Worm (Caenorhabditis elegans) whole organism, L4 larva: ENCODE measurements around the gene csq-1.

Experiments used
- F26F4.8 ChIP-seq: fragments of 200-800 bp; sonication (Bioruptor generic); conservative IDR thresholded peaks from 2 replicates; pipeline ENCODE4 v1.3.6; 2022; ENCODE audit warnings: missing genetic modification characterization, missing compliant biosample characterization
- F49E8.2 ChIP-seq: sonication (generic microtip); optimal IDR thresholded peaks from 2 replicates; lab custom pipeline; 2016; ENCODE audit warnings: missing compliant biosample characterization, mild to moderate bottlenecking, missing genetic modification characterization, borderline replicate concordance
- R02D3.7 ChIP-seq: fragments of 150-350 bp; sonication (generic microtip); optimal IDR thresholded peaks from 3 replicates; lab custom pipeline; 2014; ENCODE audit warnings: missing biosample characterization, missing genetic modification characterization
- ZK337.2 ChIP-seq: fragments of 200-800 bp; sonication (Bioruptor generic); IDR thresholded peaks from 2 replicates; pipeline ENCODE4 v1.3.6; 2022; ENCODE audit warnings: missing genetic modification reagents, missing genetic modification characterization, missing compliant biosample characterization
- aha-1 ChIP-seq: fragments of 150-350 bp; peaks from one replicate; lab custom pipeline; 2014; ENCODE audit warnings: missing biosample characterization, missing genetic modification characterization
- ama-1 ChIP-seq: fragments of 150-350 bp; optimal IDR thresholded peaks from 2 replicates; lab custom pipeline; 2014; ENCODE audit warnings: inconsistent platforms, mixed read lengths
- arid-1 ChIP-seq: fragments of 200-800 bp; sonication (Bioruptor generic); conservative IDR thresholded peaks from 2 replicates; pipeline ENCODE4 v1.3.6; 2022; ENCODE audit warnings: missing genetic modification reagents, missing genetic modification characterization, missing compliant biosample characterization
- attf-4 ChIP-seq: sonication (generic microtip); optimal IDR thresholded peaks from 3 replicates; lab custom pipeline; 2017; ENCODE audit warnings: missing biosample characterization, missing genetic modification characterization
- ceh-20 ChIP-seq: fragments of 200-800 bp; sonication (Bioruptor generic); IDR thresholded peaks from 2 replicates; pipeline ENCODE4 v1.3.6; 2022; ENCODE audit warnings: missing genetic modification reagents, missing genetic modification characterization, missing compliant biosample characterization
- ceh-28 ChIP-seq: fragments of 150-350 bp; optimal IDR thresholded peaks from 2 replicates; lab custom pipeline; 2014; ENCODE audit warnings: missing biosample characterization, missing genetic modification reagents, missing genetic modification characterization
- ces-1 ChIP-seq: fragments of 150-350 bp; sonication (generic microtip); optimal IDR thresholded peaks from 4 replicates; lab custom pipeline; 2014; ENCODE audit warnings: missing biosample characterization, missing genetic modification reagents, missing genetic modification characterization
- ctbp-1 ChIP-seq: fragments of 200-800 bp; sonication (Bioruptor generic); IDR thresholded peaks from 2 replicates; pipeline ENCODE4 v1.3.6; 2022; ENCODE audit warnings: missing genetic modification reagents, missing genetic modification characterization, missing compliant biosample characterization
- dmd-6 ChIP-seq: fragments of 200-800 bp; sonication (Bioruptor generic); IDR thresholded peaks from 2 replicates; pipeline ENCODE4 v1.3.6; 2022; ENCODE audit warnings: missing genetic modification reagents, missing genetic modification characterization, missing compliant biosample characterization
- dmd-8 ChIP-seq: fragments of 200-800 bp; sonication (Bioruptor generic); IDR thresholded peaks from 2 replicates; pipeline ENCODE4 v1.3.6; 2022; ENCODE audit warnings: missing genetic modification characterization, missing compliant biosample characterization
- duxl-1 ChIP-seq: sonication (generic microtip); optimal IDR thresholded peaks from 2 replicates; lab custom pipeline; 2016; ENCODE audit warnings: mild to moderate bottlenecking, missing genetic modification characterization, moderate library complexity, missing compliant biosample characterization; ENCODE audit not compliant: poor library complexity
- fkh-10 ChIP-seq: fragments of 150-350 bp; optimal IDR thresholded peaks from 2 replicates; lab custom pipeline; 2014; ENCODE audit warnings: missing biosample characterization, missing genetic modification reagents, missing genetic modification characterization
- gei-8 ChIP-seq: fragments of 200-800 bp; sonication (Bioruptor generic); optimal IDR thresholded peaks from 2 replicates; lab custom pipeline; 2018; ENCODE audit warnings: mild to moderate bottlenecking, missing genetic modification characterization, missing compliant biosample characterization
- hlh-11 ChIP-seq: fragments of 200-800 bp; sonication (Bioruptor generic); optimal IDR thresholded peaks from 2 replicates; lab custom pipeline; 2018; ENCODE audit warnings: mild to moderate bottlenecking, missing genetic modification characterization, missing compliant biosample characterization
- hlh-30 ChIP-seq: sonication (generic microtip); optimal IDR thresholded peaks from 2 replicates; lab custom pipeline; 2017; ENCODE audit warnings: antibody characterized with exemption, mild to moderate bottlenecking, missing genetic modification characterization, missing compliant biosample characterization; ENCODE audit not compliant: insufficient read depth
- hmg-1.1 ChIP-seq: fragments of 200-800 bp; sonication (Bioruptor generic); IDR thresholded peaks from 2 replicates; pipeline ENCODE4 v1.3.6; 2022; ENCODE audit warnings: missing genetic modification reagents, missing genetic modification characterization, missing compliant biosample characterization
- jun-1 ChIP-seq: fragments of 150-350 bp; optimal IDR thresholded peaks from 2 replicates; lab custom pipeline; 2014; ENCODE audit warnings: missing biosample characterization, missing genetic modification reagents, missing genetic modification characterization
- lin-13 ChIP-seq: fragments of 150-350 bp; optimal IDR thresholded peaks from 2 replicates; lab custom pipeline; 2014; ENCODE audit warnings: missing biosample characterization, missing genetic modification reagents, missing genetic modification characterization
- lin-15B ChIP-seq: fragments of 150-350 bp; sonication (generic microtip); optimal IDR thresholded peaks from 3 replicates; lab custom pipeline; 2014; ENCODE audit warnings: missing biosample characterization, missing genetic modification characterization
- lin-38 ChIP-seq: fragments of 200-800 bp; sonication (Bioruptor generic); IDR thresholded peaks from 2 replicates; pipeline ENCODE4 v1.3.6; 2022; ENCODE audit warnings: missing genetic modification reagents, missing genetic modification characterization, missing compliant biosample characterization
- lir-3 ChIP-seq: sonication (generic microtip); optimal IDR thresholded peaks from 2 replicates; lab custom pipeline; 2016; ENCODE audit warnings: mild to moderate bottlenecking, missing genetic modification characterization, missing compliant biosample characterization
- lsy-2 ChIP-seq, 2 experiments: fragments of 150-350 bp in 1 of 2; sonication (generic microtip) in 1 of 2; optimal IDR thresholded peaks; 2 replicates each; lab custom pipeline; 2014 to 2017; ENCODE audit warnings: missing biosample characterization in 2 of 2, missing genetic modification characterization in 2 of 2
- madf-5 ChIP-seq, 2 experiments: fragments of 200-800 bp; sonication (Bioruptor generic); IDR thresholded peaks; 2 replicates each; pipeline ENCODE4 v1.3.6; 2022; ENCODE audit warnings: missing compliant biosample characterization in 2 of 2, missing genetic modification characterization in 2 of 2
- madf-9 ChIP-seq: fragments of 200-800 bp; sonication (Bioruptor generic); conservative IDR thresholded peaks from 2 replicates; pipeline ENCODE4 v1.3.6; 2022; ENCODE audit warnings: missing genetic modification reagents, missing genetic modification characterization, missing compliant biosample characterization
- mdl-1 ChIP-seq, 2 experiments: fragments of 150-350 bp in 1 of 2; sonication (generic microtip) in 1 of 2; optimal IDR thresholded peaks; 2 replicates each; lab custom pipeline; 2014 to 2017; ENCODE audit warnings: missing biosample characterization in 2 of 2, missing genetic modification characterization in 2 of 2
- mdt-29 ChIP-seq: fragments of 200-800 bp; sonication (Bioruptor generic); IDR thresholded peaks from 2 replicates; pipeline ENCODE4 v1.3.6; 2022; ENCODE audit warnings: missing genetic modification reagents, missing genetic modification characterization, missing compliant biosample characterization
- mep-1 ChIP-seq: fragments of 150-350 bp; sonication (generic microtip); optimal IDR thresholded peaks from 3 replicates; lab custom pipeline; 2014; ENCODE audit warnings: missing biosample characterization, missing genetic modification characterization
- mxl-3 ChIP-seq: fragments of 200-800 bp; sonication (Bioruptor generic); optimal IDR thresholded peaks from 2 replicates; lab custom pipeline; 2018; ENCODE audit warnings: mild to moderate bottlenecking, missing genetic modification characterization, missing compliant biosample characterization
- nhr-10 ChIP-seq: fragments of 150-350 bp; optimal IDR thresholded peaks from 2 replicates; lab custom pipeline; 2014; ENCODE audit warnings: missing biosample characterization, missing genetic modification characterization
- nhr-102 ChIP-seq: sonication (generic microtip); optimal IDR thresholded peaks from 2 replicates; lab custom pipeline; 2016; ENCODE audit warnings: mild to moderate bottlenecking, missing genetic modification characterization, moderate library complexity, missing compliant biosample characterization
- nhr-11 ChIP-seq: fragments of 150-350 bp; optimal IDR thresholded peaks from 2 replicates; lab custom pipeline; 2014; ENCODE audit warnings: missing biosample characterization, missing genetic modification characterization
- nhr-25 ChIP-seq: sonication (generic microtip); optimal IDR thresholded peaks from 2 replicates; lab custom pipeline; 2017; ENCODE audit warnings: missing genetic modification characterization, mild to moderate bottlenecking, missing compliant biosample characterization, antibody characterized with exemption, moderate library complexity, borderline replicate concordance; ENCODE audit not compliant: insufficient read depth
- nhr-48 ChIP-seq: sonication (generic microtip); optimal IDR thresholded peaks from 2 replicates; lab custom pipeline; 2016; ENCODE audit warnings: mild to moderate bottlenecking, missing genetic modification characterization, missing compliant biosample characterization
- nhr-76 ChIP-seq: fragments of 150-350 bp; optimal IDR thresholded peaks from 2 replicates; lab custom pipeline; 2014; ENCODE audit warnings: missing biosample characterization, missing genetic modification characterization
- nhr-77 ChIP-seq: fragments of 150-350 bp; optimal IDR thresholded peaks from 2 replicates; lab custom pipeline; 2014; ENCODE audit warnings: missing biosample characterization, missing genetic modification characterization
- pha-4 ChIP-seq, 2 experiments: fragments of 150-350 bp in 1 of 2; fragments of 200-800 bp in 1 of 2; sonication (Bioruptor generic) in 1 of 2; IDR thresholded peaks in 1 of 2; optimal IDR thresholded peaks in 1 of 2; 2 replicates each; pipeline versions ENCODE4 v1.3.6 to Lab custom; 2014 to 2022; ENCODE audit warnings: missing genetic modification characterization in 2 of 2, missing genetic modification reagents in 2 of 2, missing biosample characterization in 1 of 2, missing compliant biosample characterization in 1 of 2
- php-3 ChIP-seq: fragments of 200-800 bp; sonication (Bioruptor generic); IDR thresholded peaks from 2 replicates; pipeline ENCODE4 v1.3.6; 2022; ENCODE audit warnings: missing genetic modification reagents, missing genetic modification characterization, missing compliant biosample characterization
- skn-1 ChIP-seq: fragments of 150-350 bp; optimal IDR thresholded peaks from 2 replicates; lab custom pipeline; 2014; ENCODE audit warnings: missing biosample characterization, missing genetic modification characterization
- tra-1 ChIP-seq: fragments of 200-800 bp; sonication (Bioruptor generic); IDR thresholded peaks from 2 replicates; pipeline ENCODE4 v1.3.6; 2022; ENCODE audit warnings: missing genetic modification reagents, missing genetic modification characterization, missing compliant biosample characterization
- unc-130 ChIP-seq: sonication (generic microtip); optimal IDR thresholded peaks from 2 replicates; lab custom pipeline; 2016; ENCODE audit warnings: missing genetic modification reagents, missing genetic modification characterization, missing compliant biosample characterization
- unc-39 ChIP-seq: sonication (generic microtip); optimal IDR thresholded peaks from 2 replicates; lab custom pipeline; 2017; ENCODE audit warnings: missing biosample characterization, missing genetic modification characterization
- vab-7 ChIP-seq: fragments of 200-800 bp; sonication (Bioruptor generic); IDR thresholded peaks from 2 replicates; pipeline ENCODE4 v1.3.6; 2022; ENCODE audit warnings: missing genetic modification reagents, missing genetic modification characterization, missing compliant biosample characterization
- zip-2 ChIP-seq: fragments of 150-350 bp; optimal IDR thresholded peaks from 2 replicates; lab custom pipeline; 2014; ENCODE audit warnings: missing biosample characterization, missing genetic modification characterization

Gene csq-1

DNA sequence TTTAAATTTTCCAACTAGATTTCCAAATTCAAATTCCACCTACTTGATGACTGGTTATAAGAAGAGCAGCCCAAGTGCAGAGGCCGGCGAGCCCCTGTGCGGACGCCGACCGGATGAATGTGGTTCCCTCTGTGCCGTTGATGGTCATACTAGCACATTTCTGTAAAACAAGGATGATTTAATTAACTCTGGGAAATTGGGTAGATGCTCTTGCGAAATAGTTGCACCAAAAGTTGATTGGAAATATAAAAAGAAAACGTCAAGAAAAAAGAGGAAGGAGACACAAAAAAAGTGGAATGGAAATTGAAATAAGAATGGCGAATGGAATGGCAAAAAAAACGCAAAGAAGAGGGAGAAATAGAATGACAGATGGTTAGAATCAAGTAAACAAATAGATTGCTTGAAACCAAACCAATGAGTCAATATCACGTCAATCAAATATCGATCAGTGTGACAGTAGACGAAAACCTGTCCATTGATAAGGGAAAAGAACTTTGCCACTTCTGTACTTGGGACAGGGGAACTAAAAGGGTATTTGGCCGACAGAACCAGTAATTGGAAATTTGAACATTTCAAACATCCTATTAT, 22.1 kb downstream of the csq-1 start, which contains the start of gene tmem-184 (continued):
- TF ChIP-seq lsy-2 (tag; optimal IDR thresholded peaks at IDR 0.05; lab: Kevin White, UChicago) (peak in 1 of 2 experiments; percentile 39), F26F4.8 (no peak), ceh-20 (peak; percentile 26; the same call in 1 of the 2 replicates), php-3 (GFP tag; lab: Robert Waterston, UW) (peak; percentile 52; the same call in 1 of the 2 replicates), hlh-11 (tag; lab: Kevin White, UChicago) (peak; percentile 87), pha-4 (GFP tag; IDR thresholded peaks at IDR 0.05; lab: Robert Waterston, UW) (peak; percentile 54; the same call in 1 of the 2 replicates), pha-4 (tag; optimal IDR thresholded peaks at IDR 0.05; lab: Kevin White, UChicago) (no peak), nhr-102 (peak; percentile 36), R02D3.7 (tag; lab: Kevin White, UChicago) (no peak), nhr-48 (tag; lab: Kevin White, UChicago) (peak; percentile 88), tra-1 (GFP tag; lab: Robert Waterston, UW) (peak; percentile 94), lin-13 (GFP tag; lab: Kevin White, UChicago) (peak; percentile 9), nhr-77 (tag; lab: Kevin White, UChicago) (peak; percentile 62), ces-1 (GFP tag; lab: Kevin White, UChicago) (no peak), duxl-1 (tag; lab: Kevin White, UChicago) (no peak)
- TF ChIP-seq, all 104 proteins: peak for 28

DNA sequence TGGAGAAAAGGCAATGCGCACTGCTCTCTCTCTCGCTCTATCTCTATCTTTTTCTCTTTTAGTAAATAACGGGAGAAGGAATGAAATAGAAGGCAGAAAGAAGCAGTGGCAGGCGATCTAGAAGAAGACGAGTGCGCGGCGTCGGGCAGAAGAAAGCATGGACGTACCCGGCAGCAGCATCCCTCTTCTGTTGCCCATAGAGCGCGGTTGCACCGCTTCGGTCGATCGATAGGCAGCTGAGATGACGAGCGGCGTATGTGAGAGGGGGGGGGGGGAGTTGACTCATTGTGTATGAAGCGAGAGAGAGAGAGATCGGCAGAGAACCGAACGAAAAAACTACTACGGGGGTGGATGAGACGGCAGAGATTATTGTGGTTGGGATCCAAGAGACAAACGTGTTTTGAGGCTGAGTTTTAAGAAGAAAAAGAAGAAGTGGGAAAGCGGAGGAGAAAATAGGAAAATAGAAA, 23.5 kb downstream of the csq-1 start:
- TF ChIP-seq dmd-8 (GFP tag; lab: Robert Waterston, UW) (no peak), unc-39 (tag; lab: Kevin White, UChicago) (no peak), hlh-30 (tag; lab: Kevin White, UChicago) (peak; percentile 89), lin-38 (peak; percentile 98), madf-9 (GFP tag; lab: Robert Waterston, UW) (peak; percentile 77), skn-1 (tag; lab: Kevin White, UChicago) (no peak), fkh-10 (GFP tag; lab: Kevin White, UChicago) (peak; percentile 97), ceh-28 (tag; lab: Kevin White, UChicago) (peak; percentile 90), ZK337.2 (GFP tag; lab: Robert Waterston, UW) (0 out of 2 replicates have a peak, but pooled peaks have one; percentile 44), attf-4 (tag; lab: Kevin White, UChicago) (no peak), nhr-76 (no peak), madf-5 (GFP tag; IDR thresholded peaks at IDR 0.05; lab: Robert Waterston, UW) (no peak), gei-8 (GFP tag; lab: Kevin White, UChicago) (peak; percentile 82), nhr-48 (tag; lab: Kevin White, UChicago) (peak; percentile 91), ceh-20 (peak; percentile 88; the same call in 1 of the 2 replicates), dmd-6 (GFP tag; lab: Robert Waterston, UW) (peak; percentile 86), lin-15B (tag; lab: Kevin White, UChicago) (no peak), jun-1 (tag; lab: Kevin White, UChicago) (peak; percentile 83), lin-13 (GFP tag; lab: Kevin White, UChicago) (peak; percentile 89), duxl-1 (tag; lab: Kevin White, UChicago) (no peak), mep-1 (peak; percentile 98), ces-1 (GFP tag; lab: Kevin White, UChicago) (no peak), mxl-3 (GFP tag; lab: Kevin White, UChicago) (peak; percentile 97), mdt-29 (GFP tag; lab: Robert Waterston, UW) (no peak), zip-2 (tag; lab: Kevin White, UChicago) (peak; percentile 45), vab-7 (peak; percentile 58; the same call in 1 of the 2 replicates), arid-1 (GFP tag; lab: Robert Waterston, UW) (peak; percentile 69), unc-130 (GFP tag; lab: Kevin White, UChicago) (no peak), aha-1 (tag; lab: Kevin White, UChicago) (peak; percentile 99), mdl-1 (tag; optimal IDR thresholded peaks at IDR 0.05; lab: Kevin White, UChicago) (peak; percentile 90 to 91), ama-1 (lab: Kevin White, UChicago) (no peak), hmg-1.1 (peak; percentile 95), nhr-11 (tag; lab: Kevin White, UChicago) (peak; percentile 92), nhr-25 (peak; percentile 91), F49E8.2 (tag; lab: Kevin White, UChicago) (no peak), lir-3 (tag; lab: Kevin White, UChicago) (peak; percentile 21), nhr-10 (peak; percentile 72), ctbp-1 (GFP tag; lab: Robert Waterston, UW) (peak; percentile 97)
